Fruit fly (Drosophila melanogaster) whole organism, embryonic: ENCODE results near the gene Nepl9.

Experiments
- Antp ChIP-seq: fragments of 200-800 bp; sonication (Bioruptor generic); optimal IDR thresholded peaks from 3 replicates; lab custom pipeline; 2016; ENCODE audit warnings: missing biosample characterization, missing genetic modification characterization
- Bdp1 ChIP-seq: fragments of 200-800 bp; sonication (Bioruptor generic); optimal IDR thresholded peaks from 3 replicates; lab custom pipeline; 2016; ENCODE audit warnings: missing biosample characterization, missing genetic modification characterization
- CG10147 ChIP-seq: fragments of 200-800 bp; sonication (Bioruptor generic); optimal IDR thresholded peaks from 2 replicates; lab custom pipeline; 2019; ENCODE audit warnings: missing biosample characterization, mild to moderate bottlenecking, missing genetic modification characterization, moderate library complexity
- CG10274 ChIP-seq: fragments of 200-800 bp; sonication (Bioruptor generic); optimal IDR thresholded peaks from 3 replicates; lab custom pipeline; 2017; ENCODE audit warnings: missing biosample characterization, mild to moderate bottlenecking, missing genetic modification characterization
- CG11560 ChIP-seq: fragments of 200-800 bp; sonication (Bioruptor generic); IDR thresholded peaks from 3 replicates; pipeline ENCODE4 v1.3.6; 2022; ENCODE audit warnings: missing biosample characterization, missing genetic modification characterization
- CG11695 ChIP-seq: fragments of 200-800 bp; sonication (Bioruptor generic); IDR thresholded peaks from 3 replicates; pipeline ENCODE4 v1.3.6; 2022; ENCODE audit warnings: missing biosample characterization, missing genetic modification characterization
- CG11696 ChIP-seq: fragments of 200-800 bp; sonication (Bioruptor generic); IDR thresholded peaks from 2 replicates; pipeline ENCODE4 v1.3.6; 2022; ENCODE audit warnings: missing biosample characterization, missing genetic modification characterization
- CG15011 ChIP-seq: fragments of 200-800 bp; sonication (Bioruptor generic); optimal IDR thresholded peaks from 3 replicates; lab custom pipeline; 2018; ENCODE audit warnings: missing biosample characterization, mild to moderate bottlenecking, missing genetic modification characterization
- CG17568 ChIP-seq: fragments of 200-800 bp; sonication (Bioruptor generic); optimal IDR thresholded peaks from 2 replicates; lab custom pipeline; 2018; ENCODE audit warnings: missing biosample characterization, mild to moderate bottlenecking, missing genetic modification characterization, moderate library complexity
- CG17829 ChIP-seq: fragments of 200-800 bp; optimal IDR thresholded peaks from 2 replicates; lab custom pipeline; 2019; ENCODE audit warnings: missing biosample characterization, mild to moderate bottlenecking, missing genetic modification characterization, moderate library complexity
- CG18011 ChIP-seq: fragments of 200-800 bp; sonication (Bioruptor generic); optimal IDR thresholded peaks from 2 replicates; lab custom pipeline; 2017; ENCODE audit warnings: missing biosample characterization, missing genetic modification characterization, mild to moderate bottlenecking, moderate library complexity, missing genotype
- CG2116 ChIP-seq: fragments of 200-800 bp; sonication (Bioruptor generic); optimal IDR thresholded peaks from 3 replicates; lab custom pipeline; 2018; ENCODE audit warnings: missing biosample characterization, mild to moderate bottlenecking, missing genetic modification characterization
- CG2199 ChIP-seq: fragments of 200-800 bp; sonication (Bioruptor generic); IDR thresholded peaks from 3 replicates; pipeline ENCODE4 v1.3.6; 2022; ENCODE audit warnings: missing biosample characterization, missing genetic modification characterization
- CG2202 ChIP-seq: fragments of 200-800 bp; sonication (Bioruptor generic); optimal IDR thresholded peaks from 2 replicates; lab custom pipeline; 2018; ENCODE audit warnings: missing biosample characterization, mild to moderate bottlenecking, missing genetic modification characterization
- CG2678 ChIP-seq: fragments of 200-800 bp; sonication (Bioruptor generic); optimal IDR thresholded peaks from 3 replicates; lab custom pipeline; 2019; ENCODE audit warnings: missing biosample characterization, mild to moderate bottlenecking, missing genetic modification characterization, moderate library complexity
- CG2712 ChIP-seq: fragments of 200-800 bp; optimal IDR thresholded peaks from 3 replicates; lab custom pipeline; 2019; ENCODE audit warnings: missing biosample characterization, mild to moderate bottlenecking, missing genetic modification characterization, moderate library complexity
- CG31388 ChIP-seq: fragments of 200-800 bp; sonication (Bioruptor generic); optimal IDR thresholded peaks from 2 replicates; lab custom pipeline; 2016; ENCODE audit warnings: missing biosample characterization, missing genetic modification characterization
- CG31441 ChIP-seq: fragments of 200-800 bp; sonication (Bioruptor generic); IDR thresholded peaks from 2 replicates; pipeline ENCODE4 v1.3.6; 2022; ENCODE audit warnings: missing biosample characterization, missing genetic modification characterization
- CG33213 ChIP-seq: fragments of 200-800 bp; sonication (Bioruptor generic); optimal IDR thresholded peaks from 3 replicates; lab custom pipeline; 2016; ENCODE audit warnings: missing biosample characterization, missing genetic modification characterization
- CG4730 ChIP-seq: fragments of 200-800 bp; sonication (Bioruptor generic); IDR thresholded peaks from 2 replicates; pipeline ENCODE4 v1.3.6; 2022; ENCODE audit warnings: missing biosample characterization, missing genetic modification characterization
- CG7357 ChIP-seq: fragments of 200-800 bp; sonication (Bioruptor generic); IDR thresholded peaks from 3 replicates; pipeline ENCODE4 v1.3.6; 2022; ENCODE audit warnings: missing biosample characterization, missing genetic modification characterization
- CG8281 ChIP-seq: fragments of 200-800 bp; sonication (Bioruptor generic); optimal IDR thresholded peaks from 2 replicates; lab custom pipeline; 2018; ENCODE audit warnings: missing biosample characterization, mild to moderate bottlenecking, missing genetic modification characterization, moderate library complexity
- Dad ChIP-seq: fragments of 200-800 bp; sonication (Bioruptor generic); optimal IDR thresholded peaks from 3 replicates; lab custom pipeline; 2016; ENCODE audit warnings: missing biosample characterization, missing genetic modification characterization
- Dip2 ChIP-seq: fragments of 200-800 bp; sonication (Bioruptor generic); IDR thresholded peaks from 2 replicates; pipeline ENCODE4 v1.3.6; 2022; ENCODE audit warnings: missing biosample characterization, missing genetic modification characterization
- Ets65A ChIP-seq: fragments of 200-800 bp; sonication (Bioruptor generic); peaks from one replicate; lab custom pipeline; 2016; ENCODE audit warnings: missing biosample characterization, missing genetic modification characterization
- GATAe ChIP-seq: fragments of 200-800 bp; sonication (Bioruptor generic); conservative IDR thresholded peaks from 2 replicates; pipeline ENCODE4 v1.3.6; 2022; ENCODE audit warnings: missing biosample characterization, missing genetic modification characterization
- Max ChIP-seq: fragments of 200-800 bp; sonication (Bioruptor generic); optimal IDR thresholded peaks from 2 replicates; lab custom pipeline; 2016; ENCODE audit warnings: missing biosample characterization, mild to moderate bottlenecking, missing genetic modification characterization
- Meics ChIP-seq: fragments of 200-800 bp; sonication (Bioruptor generic); optimal IDR thresholded peaks from 2 replicates; lab custom pipeline; 2017; ENCODE audit warnings: missing biosample characterization, mild to moderate bottlenecking, missing genetic modification characterization
- Ravus ChIP-seq: fragments of 200-800 bp; sonication (Bioruptor generic); IDR thresholded peaks from 2 replicates; pipeline ENCODE4 v1.3.6; 2022; ENCODE audit warnings: missing biosample characterization, missing genetic modification characterization
- Stat92E ChIP-seq, 3 experiments: fragments of >200 bp in 2 of 3; fragments of 200-800 bp in 1 of 3; sonication (Bioruptor generic) in 1 of 3; optimal IDR thresholded peaks; 2 replicates each; lab custom pipeline; 2017 to 2019; ENCODE audit warnings: missing biosample characterization in 3 of 3, missing genetic modification characterization in 3 of 3, mild to moderate bottlenecking in 1 of 3, moderate library complexity in 1 of 3
- ac ChIP-seq: fragments of 200-800 bp; sonication (Bioruptor generic); optimal IDR thresholded peaks from 3 replicates; lab custom pipeline; 2017; ENCODE audit warnings: missing biosample characterization, mild to moderate bottlenecking, missing genetic modification characterization
- bsh ChIP-seq, 2 experiments: fragments of 200-800 bp; sonication (Bioruptor generic); optimal IDR thresholded peaks; 2 replicates each; lab custom pipeline; 2017 to 2018; ENCODE audit warnings: mild to moderate bottlenecking in 2 of 2, missing biosample characterization in 2 of 2, missing genetic modification characterization in 2 of 2, moderate library complexity in 1 of 2
- cato ChIP-seq: fragments of 200-800 bp; sonication (Bioruptor generic); optimal IDR thresholded peaks from 2 replicates; lab custom pipeline; 2016; ENCODE audit warnings: missing biosample characterization, missing genetic modification characterization, borderline replicate concordance
- caup ChIP-seq: fragments of 200-800 bp; sonication (Bioruptor generic); optimal IDR thresholded peaks from 3 replicates; lab custom pipeline; 2017; ENCODE audit warnings: missing biosample characterization, mild to moderate bottlenecking, missing genetic modification characterization, moderate library complexity; ENCODE audit not compliant: severe bottlenecking
- crol ChIP-seq: fragments of 200-800 bp; sonication (Bioruptor generic); IDR thresholded peaks from 2 replicates; pipeline ENCODE4 v1.3.6; 2022; ENCODE audit warnings: missing biosample characterization, missing genetic modification characterization
- crp ChIP-seq, 2 experiments: fragments of 200-800 bp; sonication (Bioruptor generic); optimal IDR thresholded peaks; 2 replicates in 1 of 2; 3 replicates in 1 of 2; lab custom pipeline; 2017; ENCODE audit warnings: missing biosample characterization in 2 of 2, missing genetic modification characterization in 2 of 2, mild to moderate bottlenecking in 1 of 2, moderate library complexity in 1 of 2
- eve ChIP-seq, 2 experiments: fragments of >200 bp; optimal IDR thresholded peaks; 2 replicates each; lab custom pipeline; 2017; ENCODE audit warnings: missing biosample characterization in 2 of 2, missing genetic modification characterization in 2 of 2
- kah ChIP-seq: fragments of 200-800 bp; sonication (Bioruptor generic); optimal IDR thresholded peaks from 2 replicates; lab custom pipeline; 2018; ENCODE audit warnings: missing biosample characterization, mild to moderate bottlenecking, missing genetic modification characterization
- mirr ChIP-seq: fragments of 200-800 bp; sonication (Bioruptor generic); optimal IDR thresholded peaks from 3 replicates; lab custom pipeline; 2018; ENCODE audit warnings: missing biosample characterization, mild to moderate bottlenecking, missing genetic modification characterization
- nmo ChIP-seq: fragments of 200-800 bp; sonication (Bioruptor generic); optimal IDR thresholded peaks from 2 replicates; lab custom pipeline; 2018; ENCODE audit warnings: missing biosample characterization, mild to moderate bottlenecking, missing genetic modification characterization, moderate library complexity
- pan ChIP-seq, 4 experiments: fragments of >200 bp in 3 of 4; fragments of 200-800 bp in 1 of 4; sonication (Bioruptor generic) in 1 of 4; optimal IDR thresholded peaks in 3 of 4; IDR thresholded peaks in 1 of 4; 2 replicates each; pipeline versions ENCODE4 v1.3.6 to Lab custom; 2017 to 2022; ENCODE audit warnings: missing biosample characterization in 2 of 4, missing genetic modification characterization in 2 of 4, mixed read lengths in 1 of 4
- pita ChIP-seq: fragments of 200-800 bp; sonication (Bioruptor generic); optimal IDR thresholded peaks from 2 replicates; lab custom pipeline; 2017; ENCODE audit warnings: missing biosample characterization, mild to moderate bottlenecking, missing genetic modification characterization
- pros ChIP-seq: fragments of 200-800 bp; sonication (Bioruptor generic); optimal IDR thresholded peaks from 3 replicates; lab custom pipeline; 2019; ENCODE audit warnings: missing biosample characterization, mild to moderate bottlenecking, missing genetic modification characterization, moderate library complexity
- pzg ChIP-seq: fragments of 200-800 bp; sonication (Bioruptor generic); optimal IDR thresholded peaks from 3 replicates; lab custom pipeline; 2018; ENCODE audit warnings: missing biosample characterization, mild to moderate bottlenecking, missing genetic modification characterization, moderate library complexity
- sima ChIP-seq: fragments of 200-800 bp; sonication (Bioruptor generic); optimal IDR thresholded peaks from 2 replicates; lab custom pipeline; 2016; ENCODE audit warnings: missing biosample characterization, missing genetic modification characterization
- so ChIP-seq: fragments of 200-800 bp; sonication (Bioruptor generic); IDR thresholded peaks from 3 replicates; pipeline ENCODE4 v1.3.6; 2022; ENCODE audit warnings: missing biosample characterization, missing genetic modification characterization
- stwl ChIP-seq: fragments of 200-800 bp; sonication (Bioruptor generic); optimal IDR thresholded peaks from 3 replicates; lab custom pipeline; 2018; ENCODE audit warnings: missing biosample characterization, mild to moderate bottlenecking, missing genetic modification characterization, moderate library complexity
- sug ChIP-seq: fragments of 200-800 bp; optimal IDR thresholded peaks from 2 replicates; lab custom pipeline; 2019; ENCODE audit warnings: missing biosample characterization, mild to moderate bottlenecking, missing genetic modification characterization, moderate library complexity
- trh ChIP-seq: fragments of 200-800 bp; sonication (Bioruptor generic); optimal IDR thresholded peaks from 2 replicates; lab custom pipeline; 2016; ENCODE audit warnings: missing biosample characterization, missing genetic modification characterization
- zen2 ChIP-seq: fragments of 200-800 bp; sonication (Bioruptor generic); IDR thresholded peaks from 3 replicates; pipeline ENCODE4 v1.3.6; 2022; ENCODE audit warnings: missing biosample characterization, missing genetic modification characterization; ENCODE audit not compliant: partially characterized antibody

The Nepl9 gene

DNA sequence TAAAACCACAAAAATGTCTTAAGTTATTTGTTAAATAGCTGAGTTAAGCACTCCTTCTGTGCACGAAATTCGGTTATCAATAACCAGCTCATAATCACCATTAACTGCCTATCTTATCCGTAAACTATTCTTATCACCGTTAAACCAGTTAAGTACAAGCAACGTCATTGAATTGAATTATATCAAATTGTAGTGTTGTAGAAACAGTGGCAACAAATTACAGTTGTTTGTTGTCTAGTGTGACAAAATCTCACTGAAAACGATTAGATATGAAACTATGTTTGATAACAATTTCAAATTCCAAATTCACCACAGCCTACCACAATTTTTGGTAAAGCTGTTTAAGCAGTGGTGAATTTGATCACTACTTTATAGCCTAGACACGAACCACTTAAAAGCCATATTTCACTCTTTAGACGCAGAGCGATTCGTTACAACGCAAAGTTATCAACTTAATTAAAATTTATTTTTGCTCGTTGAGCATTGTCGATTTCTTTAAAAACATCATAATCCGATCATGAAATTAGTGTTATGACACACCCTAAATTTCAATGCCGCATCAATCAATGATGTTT, 35.4 kb downstream of the Nepl9 start (continued):
- no peak for TF ChIP-seq CG10147
- no peak for TF ChIP-seq crp (GFP tag; optimal IDR thresholded peaks at IDR 0.05; lab: Kevin White, UChicago)
- TF ChIP-seq Bdp1 (GFP tag; lab: Kevin White, UChicago): no peak
- no peak for TF ChIP-seq CG15011 (GFP tag; lab: Kevin White, UChicago)
- TF ChIP-seq CG2202 (tag; lab: Kevin White, UChicago): no peak
- no peak for TF ChIP-seq nmo
- TF ChIP-seq stwl (tag; lab: Kevin White, UChicago): peak; percentile 52
- no peak for TF ChIP-seq ac (GFP tag; lab: Kevin White, UChicago)
- TF ChIP-seq CG4730 (GFP tag; lab: Robert Waterston, UW): no peak
- no peak for TF ChIP-seq crol (GFP tag; lab: Robert Waterston, UW)
- TF ChIP-seq zen2: no peak
- TF ChIP-seq CG11696 (GFP tag; lab: Robert Waterston, UW): no peak
- TF ChIP-seq CG7357 (GFP tag; lab: Robert Waterston, UW): no peak
- TF ChIP-seq eve (GFP tag; optimal IDR thresholded peaks at IDR 0.05; lab: Kevin White, UChicago): no peak
- no peak for TF ChIP-seq CG17829 (tag; lab: Kevin White, UChicago)
- TF ChIP-seq pros (GFP tag; lab: Kevin White, UChicago): no peak
- no peak for TF ChIP-seq sug (tag; lab: Kevin White, UChicago)
- TF ChIP-seq trh (GFP tag; lab: Kevin White, UChicago): no peak
- TF ChIP-seq sima (GFP tag; lab: Kevin White, UChicago): no peak
- no peak for TF ChIP-seq CG2116
- no peak for TF ChIP-seq bsh (GFP tag; optimal IDR thresholded peaks at IDR 0.05; lab: Kevin White, UChicago)
- TF ChIP-seq Stat92E (GFP tag; optimal IDR thresholded peaks at IDR 0.05; lab: Kevin White, UChicago): no peak
- TF ChIP-seq caup: peak; percentile 35
- TF ChIP-seq Dad: no peak
- no peak for TF ChIP-seq CG2199 (GFP tag; lab: Robert Waterston, UW)
- no peak for TF ChIP-seq CG11695 (GFP tag; lab: Robert Waterston, UW)
- TF ChIP-seq CG2712: no peak
- no peak for TF ChIP-seq CG31388
- TF ChIP-seq so: no peak
- no peak for TF ChIP-seq CG8281
- TF ChIP-seq Ets65A: peak; percentile 13
- TF ChIP-seq Ravus: no peak
- peak; percentile 16 for TF ChIP-seq pzg (GFP tag; lab: Kevin White, UChicago)
- no peak for TF ChIP-seq Dip2 (GFP tag; lab: Robert Waterston, UW)
- peak; percentile 44 for TF ChIP-seq pita (GFP tag; lab: Kevin White, UChicago)
- no peak for TF ChIP-seq CG2678 (tag; lab: Kevin White, UChicago)
- no peak for TF ChIP-seq cato (GFP tag; lab: Kevin White, UChicago)
- TF ChIP-seq GATAe (GFP tag; lab: Robert Waterston, UW): peak; percentile 75
- TF ChIP-seq mirr (GFP tag; lab: Kevin White, UChicago): peak; percentile 100
- no peak for TF ChIP-seq Antp (GFP tag; lab: Kevin White, UChicago)
- TF ChIP-seq CG17568 (GFP tag; lab: Kevin White, UChicago): no peak
- no peak for TF ChIP-seq CG31441 (GFP tag; lab: Robert Waterston, UW)
- no peak for TF ChIP-seq CG33213 (GFP tag; lab: Kevin White, UChicago)
- no peak for TF ChIP-seq Max
- TF ChIP-seq CG11560 (tag; lab: Robert Waterston, UW): no peak
- no peak for TF ChIP-seq CG10274 (GFP tag; lab: Kevin White, UChicago)
- TF ChIP-seq kah (GFP tag; lab: Kevin White, UChicago): no peak
- no peak for TF ChIP-seq pan (optimal IDR thresholded peaks at IDR 0.05; lab: Kevin White, UChicago)
- no peak for TF ChIP-seq pan (GFP tag; optimal IDR thresholded peaks at IDR 0.05 in 1 of 2, IDR thresholded peaks at IDR 0.05 in 1 of 2)
- peak; percentile 100 for TF ChIP-seq Meics (GFP tag; lab: Kevin White, UChicago)
- no peak for TF ChIP-seq CG18011
